Worm (Caenorhabditis elegans) whole organism, late embryonic: ENCODE results near the gene ugt-53.

Experiments used
- C08G9.2 ChIP-seq: sonication (generic microtip); optimal IDR thresholded peaks from 2 replicates; lab custom pipeline; 2016; ENCODE audit warnings: mild to moderate bottlenecking, missing genetic modification characterization, moderate library complexity, missing compliant biosample characterization
- F13H6.1 ChIP-seq: sonication (generic microtip); optimal IDR thresholded peaks from 2 replicates; lab custom pipeline; 2016; ENCODE audit warnings: missing genetic modification characterization, missing compliant biosample characterization
- K02D7.2 ChIP-seq: sonication (generic microtip); optimal IDR thresholded peaks from 2 replicates; lab custom pipeline; 2017; ENCODE audit warnings: mild to moderate bottlenecking, missing genetic modification characterization, missing compliant biosample characterization
- K09A11.1 ChIP-seq: sonication (generic microtip); optimal IDR thresholded peaks from 2 replicates; lab custom pipeline; 2017; ENCODE audit warnings: antibody characterized with exemption, mild to moderate bottlenecking, missing genetic modification characterization, missing compliant biosample characterization; ENCODE audit not compliant: insufficient read depth
- T23F11.4 ChIP-seq: fragments of 200-800 bp; sonication (Bioruptor generic); optimal IDR thresholded peaks from 2 replicates; lab custom pipeline; 2018; ENCODE audit warnings: mild to moderate bottlenecking, missing genetic modification characterization, missing compliant biosample characterization
- ahr-1 ChIP-seq: sonication (generic microtip); optimal IDR thresholded peaks from 2 replicates; lab custom pipeline; 2016; ENCODE audit warnings: missing genetic modification characterization, missing compliant biosample characterization
- ceh-19 ChIP-seq: fragments of 200-800 bp; sonication (Bioruptor generic); optimal IDR thresholded peaks from 2 replicates; lab custom pipeline; 2018; ENCODE audit warnings: mild to moderate bottlenecking, missing genetic modification characterization, missing compliant biosample characterization
- ceh-2 ChIP-seq: sonication (generic microtip); optimal IDR thresholded peaks from 2 replicates; lab custom pipeline; 2016; ENCODE audit warnings: missing genotype, missing genetic modification characterization, missing compliant biosample characterization
- ceh-22 ChIP-seq: sonication (generic microtip); optimal IDR thresholded peaks from 2 replicates; lab custom pipeline; 2017; ENCODE audit warnings: missing biosample characterization, missing genetic modification characterization
- ceh-34 ChIP-seq: sonication (generic microtip); optimal IDR thresholded peaks from 2 replicates; lab custom pipeline; 2016; ENCODE audit warnings: mild to moderate bottlenecking, missing genetic modification characterization, missing compliant biosample characterization
- ceh-45 ChIP-seq: fragments of 200-800 bp; sonication (Bioruptor generic); IDR thresholded peaks from 2 replicates; pipeline ENCODE4 v1.3.6; 2022; ENCODE audit warnings: missing genetic modification reagents, missing genetic modification characterization, missing compliant biosample characterization
- ceh-48 ChIP-seq: sonication (generic microtip); optimal IDR thresholded peaks from 2 replicates; lab custom pipeline; 2016; ENCODE audit warnings: missing genetic modification characterization, inconsistent platforms, missing compliant biosample characterization
- ceh-6 ChIP-seq: fragments of 200-800 bp; sonication (Bioruptor generic); optimal IDR thresholded peaks from 2 replicates; lab custom pipeline; 2018; ENCODE audit warnings: mild to moderate bottlenecking, missing genetic modification characterization, missing compliant biosample characterization
- che-1 ChIP-seq: sonication (generic microtip); optimal IDR thresholded peaks from 2 replicates; lab custom pipeline; 2016; ENCODE audit warnings: mild to moderate bottlenecking, missing genetic modification characterization, missing compliant biosample characterization
- dmd-4 ChIP-seq: sonication (generic microtip); optimal IDR thresholded peaks from 2 replicates; lab custom pipeline; 2016; ENCODE audit warnings: borderline replicate concordance, missing genetic modification characterization, missing compliant biosample characterization
- dve-1 ChIP-seq: sonication (generic microtip); optimal IDR thresholded peaks from 2 replicates; lab custom pipeline; 2017; ENCODE audit warnings: antibody characterized with exemption, mild to moderate bottlenecking, missing genetic modification characterization, missing compliant biosample characterization
- elt-2 ChIP-seq: sonication (generic microtip); optimal IDR thresholded peaks from 2 replicates; lab custom pipeline; 2016; ENCODE audit warnings: missing genetic modification reagents, missing genetic modification characterization, missing compliant biosample characterization
- eyg-1 ChIP-seq: sonication (generic microtip); optimal IDR thresholded peaks from 2 replicates; lab custom pipeline; 2016; ENCODE audit warnings: missing genotype, missing genetic modification characterization, missing compliant biosample characterization
- fkh-10 ChIP-seq: fragments of 150-350 bp; optimal IDR thresholded peaks from 2 replicates; lab custom pipeline; 2014; ENCODE audit warnings: missing biosample characterization, missing genetic modification reagents, missing genetic modification characterization
- hlh-15 ChIP-seq: sonication (generic microtip); optimal IDR thresholded peaks from 2 replicates; lab custom pipeline; 2016; ENCODE audit warnings: missing genetic modification characterization, missing compliant biosample characterization
- hlh-8 ChIP-seq: sonication (generic microtip); optimal IDR thresholded peaks from 2 replicates; lab custom pipeline; 2016; ENCODE audit warnings: missing genotype, missing genetic modification characterization, missing compliant biosample characterization
- mec-3 ChIP-seq: sonication (generic microtip); optimal IDR thresholded peaks from 2 replicates; lab custom pipeline; 2016; ENCODE audit warnings: borderline replicate concordance, missing genetic modification characterization, missing compliant biosample characterization
- nfya-1 ChIP-seq: sonication (generic microtip); optimal IDR thresholded peaks from 2 replicates; lab custom pipeline; 2017; ENCODE audit warnings: missing genetic modification characterization, mild to moderate bottlenecking, missing compliant biosample characterization, antibody characterized with exemption, moderate library complexity
- nhr-11 ChIP-seq: fragments of 150-350 bp; optimal IDR thresholded peaks from 2 replicates; lab custom pipeline; 2014; ENCODE audit warnings: missing biosample characterization, missing genetic modification characterization
- pax-1 ChIP-seq: fragments of 150-350 bp; optimal IDR thresholded peaks from 2 replicates; lab custom pipeline; 2014; ENCODE audit warnings: missing biosample characterization, missing genetic modification characterization
- pha-2 ChIP-seq: sonication (generic microtip); optimal IDR thresholded peaks from 2 replicates; lab custom pipeline; 2017; ENCODE audit warnings: mild to moderate bottlenecking, missing genetic modification characterization, missing compliant biosample characterization
- pha-4 ChIP-seq: fragments of 150-350 bp; optimal IDR thresholded peaks from 2 replicates; lab custom pipeline; 2018; ENCODE audit warnings: missing biosample characterization, missing genetic modification reagents, missing genetic modification characterization
- pros-1 ChIP-seq: fragments of 150-350 bp; optimal IDR thresholded peaks from 2 replicates; lab custom pipeline; 2014; ENCODE audit warnings: missing biosample characterization, missing genetic modification reagents, missing genetic modification characterization
- rnt-1 ChIP-seq: sonication (generic microtip); optimal IDR thresholded peaks from 2 replicates; lab custom pipeline; 2016; ENCODE audit warnings: missing genetic modification characterization, missing compliant biosample characterization
- sox-2 ChIP-seq: fragments of 200-800 bp; sonication (Bioruptor generic); IDR thresholded peaks from 2 replicates; pipeline ENCODE4 v1.3.6; 2022; ENCODE audit warnings: missing genetic modification reagents, missing genetic modification characterization, missing compliant biosample characterization
- syd-9 ChIP-seq: sonication (generic microtip); optimal IDR thresholded peaks from 2 replicates; lab custom pipeline; 2016; ENCODE audit warnings: mild to moderate bottlenecking, missing genetic modification characterization, moderate library complexity, missing compliant biosample characterization
- tbx-2 ChIP-seq: sonication (generic microtip); optimal IDR thresholded peaks from 2 replicates; lab custom pipeline; 2016; ENCODE audit warnings: missing genetic modification characterization, missing compliant biosample characterization
- tbx-7 ChIP-seq: sonication (generic microtip); optimal IDR thresholded peaks from 2 replicates; lab custom pipeline; 2016; ENCODE audit warnings: missing genotype, missing genetic modification characterization, missing compliant biosample characterization
- ttx-3 ChIP-seq: sonication (generic microtip); optimal IDR thresholded peaks from 2 replicates; lab custom pipeline; 2016; ENCODE audit warnings: missing genetic modification reagents, missing genetic modification characterization, missing compliant biosample characterization
- unc-3 ChIP-seq, 2 experiments: fragments of 200-800 bp in 1 of 2; sonication (Bioruptor generic) in 1 of 2; sonication (generic microtip) in 1 of 2; conservative IDR thresholded peaks in 1 of 2; optimal IDR thresholded peaks in 1 of 2; 2 replicates each; pipeline versions ENCODE4 v1.3.6 to Lab custom; 2016 to 2022; ENCODE audit warnings: missing compliant biosample characterization in 2 of 2, missing genetic modification characterization in 2 of 2, missing genetic modification reagents in 1 of 2
- unc-42 ChIP-seq: sonication (generic microtip); optimal IDR thresholded peaks from 2 replicates; lab custom pipeline; 2016; ENCODE audit warnings: missing genotype, missing genetic modification characterization, missing compliant biosample characterization
- unc-86 ChIP-seq: sonication (generic microtip); optimal IDR thresholded peaks from 2 replicates; lab custom pipeline; 2016; ENCODE audit warnings: missing genetic modification characterization, missing compliant biosample characterization

Gene ugt-53

ce11 chrV:2888681-2889080 is 39.5 kb downstream of the ugt-53 start, which contains the start of gene srw-4:
srw-4 (minus strand) TSS chrV:2888781.
- TF ChIP-seq ttx-3, result no peak
- no peak for TF ChIP-seq tbx-2
- no peak for TF ChIP-seq dve-1 (tag; lab: Kevin White, UChicago)
- no peak for TF ChIP-seq eyg-1 (tag; lab: Kevin White, UChicago)
- TF ChIP-seq pros-1, result no peak
- TF ChIP-seq sox-2 (GFP tag; lab: Robert Waterston, UW), result no peak
- no peak for TF ChIP-seq ceh-19 (GFP tag; lab: Kevin White, UChicago)
- TF ChIP-seq K09A11.1 (tag; lab: Kevin White, UChicago), result no peak
- no peak for TF ChIP-seq K02D7.2 (tag; lab: Kevin White, UChicago)
- TF ChIP-seq mec-3, result no peak
- TF ChIP-seq T23F11.4 (GFP tag; lab: Kevin White, UChicago), result no peak
- no peak for TF ChIP-seq hlh-8 (tag; lab: Kevin White, UChicago)
- TF ChIP-seq ceh-45 (GFP tag; lab: Robert Waterston, UW), result no peak

DNA sequence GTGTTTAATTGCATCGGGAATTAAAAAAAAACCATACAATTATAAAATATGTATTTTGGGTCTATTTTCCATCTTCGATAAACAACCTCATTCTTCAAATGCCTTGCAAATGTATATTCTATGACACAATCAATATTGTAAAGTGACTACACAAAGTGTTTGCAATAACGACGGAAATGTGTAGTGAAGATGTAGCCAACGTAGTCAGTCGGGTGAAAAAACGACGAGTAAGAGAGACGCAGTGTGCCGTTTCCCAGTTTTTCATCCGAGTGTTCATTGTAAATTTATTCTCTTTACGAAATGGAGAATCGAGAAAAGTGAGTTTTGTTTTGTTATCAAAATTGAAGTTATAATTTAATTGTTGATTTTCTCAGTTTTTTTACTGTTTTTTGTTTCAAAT is 42.8 kb downstream of the ugt-53 start, which contains the start of gene F37B4.15:
TSS of gene F37B4.15 (plus strand) at position 301 of the 400 bp plus-strand sequence.
- TF ChIP-seq che-1 (tag; lab: Kevin White, UChicago), result no peak
- no peak for TF ChIP-seq T23F11.4 (GFP tag; lab: Kevin White, UChicago)
- TF ChIP-seq, all 69 proteins: peak for 0

DNA sequence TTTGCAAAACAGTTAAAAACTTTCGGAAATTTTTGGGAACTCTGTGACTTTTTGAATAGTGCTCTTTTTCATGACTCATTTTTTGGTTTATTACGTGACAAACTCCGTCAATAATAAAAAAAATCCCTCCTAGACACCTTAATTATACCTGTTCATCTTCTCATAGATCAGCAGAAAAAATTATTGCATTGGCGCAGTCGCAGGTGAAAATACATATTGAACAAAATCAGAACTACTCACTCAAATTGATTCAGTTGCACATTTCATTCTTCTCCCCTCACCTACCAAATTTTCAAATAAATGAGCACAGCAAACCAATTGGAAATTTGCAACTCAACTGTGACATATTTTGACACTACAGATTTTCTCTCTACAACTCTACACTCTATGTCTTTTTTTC is 43.8 kb downstream of the ugt-53 start, which contains the start of gene srh-127:
TSS of gene srh-127 (plus strand) at position 301 of the 400 bp plus-strand sequence.
- no peak for TF ChIP-seq ceh-34 (tag; lab: Kevin White, UChicago)
- no peak for TF ChIP-seq dmd-4 (tag; lab: Kevin White, UChicago)
- TF ChIP-seq mec-3, result no peak
- no peak for TF ChIP-seq tbx-2
- no peak for TF ChIP-seq hlh-8 (tag; lab: Kevin White, UChicago)
- TF ChIP-seq T23F11.4 (GFP tag; lab: Kevin White, UChicago), result no peak
- no peak for TF ChIP-seq ceh-22 (tag; lab: Kevin White, UChicago)
- TF ChIP-seq pha-2 (tag; lab: Kevin White, UChicago), result no peak
- no peak for TF ChIP-seq unc-42
- no peak for TF ChIP-seq ceh-48 (tag; lab: Kevin White, UChicago)
- no peak for TF ChIP-seq ceh-2
- no peak for TF ChIP-seq K02D7.2 (tag; lab: Kevin White, UChicago)
- TF ChIP-seq pax-1 (tag; lab: Kevin White, UChicago), result no peak
- TF ChIP-seq sox-2 (GFP tag; lab: Robert Waterston, UW), result no peak
- TF ChIP-seq ceh-6 (GFP tag; lab: Kevin White, UChicago), result no peak
- no peak for TF ChIP-seq C08G9.2 (tag; lab: Kevin White, UChicago)
- no peak for TF ChIP-seq fkh-10 (GFP tag; lab: Kevin White, UChicago)
- TF ChIP-seq elt-2 (tag; lab: Kevin White, UChicago), result no peak
- TF ChIP-seq ceh-19 (GFP tag; lab: Kevin White, UChicago), result no peak

DNA sequence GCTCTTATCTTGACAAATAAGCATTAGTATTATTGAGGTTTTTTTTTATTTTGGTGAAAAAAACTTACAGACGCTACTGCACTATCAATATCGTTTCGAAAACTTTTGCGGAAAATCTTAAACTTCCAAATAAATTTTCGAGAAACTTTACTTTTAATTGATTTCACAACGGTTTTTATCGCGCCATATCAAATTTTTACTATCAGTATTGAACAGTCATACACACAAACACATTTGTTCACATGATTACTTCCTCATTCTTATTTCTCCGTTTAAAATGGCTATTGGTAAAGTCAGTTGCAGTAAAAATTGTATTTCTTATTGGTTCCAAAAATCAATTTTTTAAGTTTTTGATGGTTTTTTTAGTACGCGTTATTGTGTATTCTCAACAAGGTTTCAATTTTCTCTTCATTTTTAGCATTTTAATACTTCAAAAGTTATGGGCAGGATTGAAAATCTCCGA is 47.1 kb downstream of the ugt-53 start, which contains the start of gene pals-32:
TSS of gene pals-32 (plus strand) at position 413 of the 463 bp plus-strand sequence.
- TF ChIP-seq tbx-7 (tag; lab: Kevin White, UChicago), result no peak
- no peak for TF ChIP-seq unc-86 (tag; lab: Kevin White, UChicago)
- TF ChIP-seq syd-9, result no peak
- no peak for TF ChIP-seq F13H6.1 (tag; lab: Kevin White, UChicago)
- no peak for TF ChIP-seq pha-4
- TF ChIP-seq rnt-1 (tag; lab: Kevin White, UChicago), result no peak
- TF ChIP-seq, all 69 proteins: peak for 0

ce11 chrV:2899867-2900266 is 50.7 kb downstream of the ugt-53 start, which contains the start of gene str-46:
str-46 (minus strand) TSS chrV:2899967.
- TF ChIP-seq pha-4 (no peak), nfya-1 (tag; lab: Kevin White, UChicago) (no peak), hlh-15 (tag; lab: Kevin White, UChicago) (no peak), pha-2 (tag; lab: Kevin White, UChicago) (no peak), nhr-11 (no peak), fkh-10 (GFP tag; lab: Kevin White, UChicago) (no peak), elt-2 (tag; lab: Kevin White, UChicago) (no peak), ahr-1 (tag; lab: Kevin White, UChicago) (no peak), tbx-2 (no peak), unc-3 (GFP tag; conservative IDR thresholded peaks at IDR 0.05; lab: Robert Waterston, UW) (no peak), unc-3 (tag; optimal IDR thresholded peaks at IDR 0.05; lab: Kevin White, UChicago) (no peak), hlh-8 (tag; lab: Kevin White, UChicago) (no peak)
- TF ChIP-seq, all 69 proteins: peak for 0
